Fruit fly (Drosophila melanogaster): ENCODE data around the gene Tfb4.

DNA sequence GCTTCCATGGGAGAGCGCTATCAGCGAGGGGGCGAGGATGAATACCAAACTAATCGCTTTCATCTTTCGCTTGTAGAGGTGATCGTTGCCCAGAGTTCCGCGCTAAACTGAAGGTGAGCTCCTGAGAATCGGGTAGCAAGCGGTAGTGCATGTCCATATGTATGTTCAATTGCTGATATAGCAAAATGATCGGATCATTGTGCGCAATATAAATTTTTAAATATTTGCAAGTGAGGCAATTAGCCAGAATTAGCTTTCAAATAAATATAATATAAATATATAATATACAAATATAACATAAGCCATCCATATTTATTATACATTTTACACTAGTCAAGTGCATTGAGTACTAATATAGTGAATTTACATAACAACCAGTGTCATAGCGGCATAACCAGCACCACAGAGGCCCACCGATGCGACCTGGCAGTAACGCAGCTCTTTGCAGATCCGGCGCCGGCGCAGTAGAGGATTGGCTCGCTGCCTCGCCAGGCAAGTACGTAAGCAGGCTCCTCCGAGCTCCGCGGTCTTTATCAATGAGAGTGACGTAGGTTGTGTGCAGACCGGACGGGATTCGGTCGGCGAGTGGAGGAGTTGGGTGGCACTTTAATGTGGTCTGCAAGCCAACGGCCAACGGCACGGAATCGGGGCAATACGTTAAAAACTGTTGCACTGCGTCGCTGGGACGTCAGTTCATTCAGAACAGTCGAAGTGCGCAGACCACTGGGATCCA lies 16.3 kb downstream of the Tfb4 start, which contains the start of the genes Iris and CG4577:
- no peak for TF ChIP-seq Eip93F (GFP tag; optimal IDR thresholded peaks at IDR 0.05)
- TF ChIP-seq fd59A (GFP tag; optimal IDR thresholded peaks at IDR 0.05), result no peak
- TF ChIP-seq CG10669 (GFP tag; optimal IDR thresholded peaks at IDR 0.05), result no peak
- no peak for TF ChIP-seq Lpt (GFP tag; optimal IDR thresholded peaks at IDR 0.05)
- TF ChIP-seq CG6792 (GFP tag; optimal IDR thresholded peaks at IDR 0.05), result no peak
- TF ChIP-seq acj6 (GFP tag; optimal IDR thresholded peaks at IDR 0.05), result no peak
- TF ChIP-seq CG6276 (GFP tag; optimal IDR thresholded peaks at IDR 0.05), result no peak
- TF ChIP-seq topi (GFP tag; optimal IDR thresholded peaks at IDR 0.05), result no peak
- TF ChIP-seq svp (GFP tag), result no peak
- TF ChIP-seq Eip75B (GFP tag; optimal IDR thresholded peaks at IDR 0.05), result no peak

Data from whole organism, prepupa.